Worm (Caenorhabditis elegans) whole organism, midembryonic: Measurements from ENCODE around the gene mth-1.

Experiments used
- T22C8.4 ChIP-seq: fragments of 200-800 bp; sonication (Bioruptor generic); IDR thresholded peaks from 2 replicates; pipeline ENCODE4 v1.3.6; 2022; ENCODE audit warnings: missing genetic modification characterization, missing compliant biosample characterization
- cog-1 ChIP-seq: sonication (generic microtip); optimal IDR thresholded peaks from 2 replicates; lab custom pipeline; 2016; ENCODE audit warnings: missing genetic modification characterization, missing compliant biosample characterization
- flt-1 ChIP-seq: fragments of 200-800 bp; sonication (Bioruptor generic); IDR thresholded peaks from 2 replicates; pipeline ENCODE4 v1.3.6; 2022; ENCODE audit warnings: missing genetic modification characterization, missing compliant biosample characterization
- klf-2 ChIP-seq: fragments of 200-800 bp; sonication (Bioruptor generic); conservative IDR thresholded peaks from 2 replicates; pipeline ENCODE4 v1.3.6; 2022; ENCODE audit warnings: missing genetic modification reagents, missing genetic modification characterization, missing compliant biosample characterization
- med-1 ChIP-seq: sonication (generic microtip); optimal IDR thresholded peaks from 2 replicates; lab custom pipeline; 2017; ENCODE audit warnings: missing genetic modification characterization, mild to moderate bottlenecking, missing compliant biosample characterization, antibody characterized with exemption, missing genetic modification reagents; ENCODE audit not compliant: insufficient read depth
- ref-1 ChIP-seq: fragments of 200-800 bp; sonication (Bioruptor generic); conservative IDR thresholded peaks from 2 replicates; pipeline ENCODE4 v1.3.6; 2022; ENCODE audit warnings: missing genetic modification reagents, missing genetic modification characterization, missing compliant biosample characterization
- tab-1 ChIP-seq: fragments of 200-800 bp; sonication (Bioruptor generic); IDR thresholded peaks from 2 replicates; pipeline ENCODE4 v1.3.6; 2022; ENCODE audit warnings: missing genetic modification characterization, missing compliant biosample characterization
- ztf-23 ChIP-seq: fragments of 200-800 bp; sonication (Bioruptor generic); IDR thresholded peaks from 2 replicates; pipeline ENCODE4 v1.3.6; 2022; ENCODE audit warnings: missing genetic modification reagents, missing genetic modification characterization, missing compliant biosample characterization
- ztf-29 ChIP-seq: fragments of 200-800 bp; sonication (Bioruptor generic); IDR thresholded peaks from 2 replicates; pipeline ENCODE4 v1.3.6; 2022; ENCODE audit warnings: missing genetic modification reagents, missing genetic modification characterization, missing compliant biosample characterization

Gene mth-1

ce11 chrII:4203729-4204184, at the start of gene mth-1:
TSS of gene mth-1 (minus strand) at chrII:4203779.
- TF ChIP-seq T22C8.4 (GFP tag; lab: Robert Waterston, UW) (no peak), ztf-23 (GFP tag; lab: Robert Waterston, UW) (no peak), ztf-29 (no peak), tab-1 (no peak), flt-1 (GFP tag; lab: Robert Waterston, UW) (no peak), cog-1 (tag; lab: Kevin White, UChicago) (no peak), ref-1 (no peak), klf-2 (no peak), med-1 (GFP tag; lab: Kevin White, UChicago) (no peak)

- no peak for TF ChIP-seq T22C8.4 (GFP tag; lab: Robert Waterston, UW)
These were observed 43.3 kb upstream of the mth-1 start, which contains the start of gene gpa-11 for ce11 chrII:4246897-4247296. TSS of gene gpa-11 (plus strand) at chrII:4247197.

DNA sequence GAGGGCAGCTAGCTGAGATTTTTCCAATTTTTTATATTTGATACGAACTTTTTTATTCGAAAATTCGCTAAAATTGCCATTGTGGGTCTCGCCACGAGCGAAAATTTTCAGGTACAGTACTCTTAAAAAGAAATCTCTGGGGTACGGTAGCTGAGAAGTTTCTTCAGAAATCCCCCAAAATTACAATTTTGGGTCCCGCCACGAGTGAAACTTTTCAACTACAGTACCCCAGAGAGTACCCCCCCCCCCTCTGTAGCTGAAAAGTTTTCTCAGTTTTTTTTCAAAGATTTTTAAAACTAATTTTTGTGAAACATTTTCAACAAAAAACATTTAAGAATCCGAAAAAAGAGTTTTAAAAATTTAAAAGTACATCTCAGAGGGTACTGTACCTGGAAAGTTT, 41.4 kb upstream of the mth-1 start:
- TF ChIP-seq T22C8.4 (GFP tag; lab: Robert Waterston, UW), result no peak
- TF ChIP-seq tab-1, result no peak
- TF ChIP-seq med-1 (GFP tag; lab: Kevin White, UChicago), result no peak
- TF ChIP-seq ref-1, result no peak
- no peak for TF ChIP-seq cog-1 (tag; lab: Kevin White, UChicago)
- TF ChIP-seq klf-2, result no peak
- TF ChIP-seq ztf-23 (GFP tag; lab: Robert Waterston, UW), result no peak
- TF ChIP-seq ztf-29, result no peak
- TF ChIP-seq flt-1 (GFP tag; lab: Robert Waterston, UW), result no peak

- TF ChIP-seq flt-1 (GFP tag; lab: Robert Waterston, UW) (no peak), ztf-29 (no peak), klf-2 (no peak), cog-1 (tag; lab: Kevin White, UChicago) (no peak), T22C8.4 (GFP tag; lab: Robert Waterston, UW) (no peak), ztf-23 (GFP tag; lab: Robert Waterston, UW) (no peak), ref-1 (no peak), med-1 (GFP tag; lab: Kevin White, UChicago) (no peak), tab-1 (no peak)
These were observed 35.4 kb upstream of the mth-1 start for ce11 chrII:4238963-4239362.

DNA sequence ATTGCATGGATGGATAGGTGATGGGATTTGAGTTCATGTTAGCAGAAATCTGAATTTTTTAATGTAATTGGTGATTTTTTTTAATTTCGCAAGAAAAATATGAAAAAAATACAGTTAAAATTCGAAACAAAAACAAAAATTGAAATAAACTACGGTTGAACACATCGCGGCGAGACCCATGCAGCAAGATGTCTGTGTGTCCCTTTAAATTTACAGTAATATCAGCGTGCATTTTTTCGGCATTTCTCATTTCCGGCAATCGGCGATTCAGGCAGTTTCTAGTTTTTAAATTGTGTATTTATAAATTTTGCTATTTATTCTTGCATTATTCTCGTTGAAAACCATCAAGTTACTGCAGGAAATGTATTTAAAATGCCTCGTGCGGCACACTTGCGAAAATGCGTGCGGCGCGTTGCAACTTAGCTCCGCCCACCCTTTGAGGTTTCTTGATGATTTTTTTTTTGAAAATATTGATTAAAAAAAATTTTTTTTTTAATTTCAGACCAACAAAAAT, 34.2 kb upstream of the mth-1 start, which contains the start of the genes fbxc-44 and C16A11.2:
TSS of gene fbxc-44 (minus strand) at position 51 of the 514 bp plus-strand sequence.
TSS of gene C16A11.2 (plus strand) at position 503 of the 514 bp plus-strand sequence.
- 0 out of 2 replicates have a peak, but pooled peaks have one; percentile 26 for TF ChIP-seq ref-1
- peak; percentile 10 for TF ChIP-seq cog-1 (tag; lab: Kevin White, UChicago)
- peak; percentile 91 for TF ChIP-seq med-1 (GFP tag; lab: Kevin White, UChicago)
- peak; percentile 83 for TF ChIP-seq ztf-23 (GFP tag; lab: Robert Waterston, UW)
- peak; percentile 82 for TF ChIP-seq T22C8.4 (GFP tag; lab: Robert Waterston, UW)
- TF ChIP-seq tab-1, result peak; percentile 85
- TF ChIP-seq flt-1 (GFP tag; lab: Robert Waterston, UW), result peak; percentile 88
- TF ChIP-seq klf-2, result peak; percentile 85
- peak; percentile 80 for TF ChIP-seq ztf-29

DNA sequence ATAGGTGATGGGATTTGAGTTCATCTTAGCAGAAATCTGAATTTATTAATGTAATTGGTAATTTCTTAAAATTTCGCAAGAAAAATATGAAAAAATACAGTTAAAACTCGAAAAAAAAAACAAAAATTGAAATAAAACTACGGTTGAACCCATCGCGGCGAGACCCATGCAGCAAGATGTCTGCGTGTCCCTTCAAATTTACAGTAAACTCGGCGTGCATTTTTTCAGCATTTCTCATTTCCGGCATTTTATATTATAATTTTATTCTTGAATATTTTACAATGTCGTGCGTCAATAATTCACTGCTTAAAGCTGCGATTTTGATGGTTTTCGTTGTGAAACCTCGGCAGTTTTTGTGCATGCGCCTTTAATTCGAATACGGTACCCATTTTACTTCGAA, 32.4 kb upstream of the mth-1 start, which contains the start of gene fbxc-43:
TSS of gene fbxc-43 (minus strand) at position 38 of the 400 bp plus-strand sequence.
- TF ChIP-seq ztf-23 (GFP tag; lab: Robert Waterston, UW), result no peak
- TF ChIP-seq cog-1 (tag; lab: Kevin White, UChicago), result no peak
- no peak for TF ChIP-seq flt-1 (GFP tag; lab: Robert Waterston, UW)
- TF ChIP-seq tab-1, result no peak
- TF ChIP-seq T22C8.4 (GFP tag; lab: Robert Waterston, UW), result no peak
- no peak for TF ChIP-seq med-1 (GFP tag; lab: Kevin White, UChicago)
- no peak for TF ChIP-seq ref-1
- no peak for TF ChIP-seq ztf-29
- no peak for TF ChIP-seq klf-2

ce11 chrII:4230816-4231435, 27.3 kb upstream of the mth-1 start, which contains the start of gene C16A11.10:
TSS of gene C16A11.10 (plus strand) at chrII:4231385.
- TF ChIP-seq tab-1 (no peak), klf-2 (no peak), ref-1 (no peak), cog-1 (tag; lab: Kevin White, UChicago) (no peak), ztf-29 (no peak), ztf-23 (GFP tag; lab: Robert Waterston, UW) (no peak), flt-1 (GFP tag; lab: Robert Waterston, UW) (no peak), med-1 (GFP tag; lab: Kevin White, UChicago) (no peak), T22C8.4 (GFP tag; lab: Robert Waterston, UW) (no peak)

- TF ChIP-seq med-1 (GFP tag; lab: Kevin White, UChicago) (no peak), T22C8.4 (GFP tag; lab: Robert Waterston, UW) (no peak), ztf-29 (no peak), flt-1 (GFP tag; lab: Robert Waterston, UW) (no peak), klf-2 (no peak), ref-1 (no peak), cog-1 (tag; lab: Kevin White, UChicago) (no peak), tab-1 (no peak), ztf-23 (GFP tag; lab: Robert Waterston, UW) (no peak)
These were observed 25.6 kb upstream of the mth-1 start, which contains the start of gene C16A11.3 for ce11 chrII:4229106-4229708. TSS of gene C16A11.3 (plus strand) at chrII:4229545.

DNA sequence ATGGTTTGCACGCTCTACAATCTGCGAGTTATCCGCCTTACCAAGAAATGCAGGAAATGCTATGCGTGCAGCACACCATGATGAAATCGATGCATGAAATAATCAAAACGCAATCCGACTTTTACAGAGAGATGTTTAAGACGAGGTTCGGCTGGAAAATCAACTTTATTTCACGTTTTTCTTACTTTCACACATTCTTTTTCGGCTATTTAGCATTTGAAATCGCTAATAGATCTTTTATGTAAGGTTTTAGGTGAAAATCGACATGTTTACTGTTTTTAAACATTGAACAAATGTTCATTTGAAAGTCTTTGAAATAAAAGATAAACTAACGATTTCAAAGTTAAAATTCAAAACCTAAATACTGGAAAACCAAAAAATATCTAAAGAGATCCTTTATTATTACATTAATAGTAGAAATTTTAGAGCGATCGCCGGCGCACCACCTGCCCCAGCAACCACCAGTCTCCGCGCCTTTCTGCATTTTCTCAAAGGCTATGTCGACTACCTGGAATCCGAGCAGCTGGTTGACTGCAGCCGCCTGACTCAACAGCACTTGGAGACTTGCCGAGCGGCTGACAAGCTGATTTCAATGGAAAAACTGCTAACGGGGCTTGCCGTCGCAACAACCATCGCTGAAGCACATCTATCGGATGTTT, 24.7 kb upstream of the mth-1 start:
- TF ChIP-seq ztf-23 (GFP tag; lab: Robert Waterston, UW), result no peak
- TF ChIP-seq ztf-29, result no peak
- no peak for TF ChIP-seq klf-2
- TF ChIP-seq tab-1, result no peak
- TF ChIP-seq cog-1 (tag; lab: Kevin White, UChicago), result no peak
- no peak for TF ChIP-seq flt-1 (GFP tag; lab: Robert Waterston, UW)
